Worm (Caenorhabditis elegans): Measurements from ENCODE around the gene hrg-5.

hrg-5 gene

ce11 chrIV:11008996-11009395 lies 20.2 kb downstream of the hrg-5 start, which contains the start of gene F13H10.6:
F13H10.6 (plus strand) TSS chrIV:11009296.
- no peak for TF ChIP-seq ama-1 (optimal IDR thresholded peaks at IDR 0.05)
- no peak for TF ChIP-seq aly-2 (tag; optimal IDR thresholded peaks at IDR 0.05)
- TF ChIP-seq unc-62 (GFP tag; optimal IDR thresholded peaks at IDR 0.05) = no peak
- no peak for TF ChIP-seq nhr-19 (GFP tag; conservative IDR thresholded peaks at IDR 0.05)
- TF ChIP-seq hlh-4 (tag; optimal IDR thresholded peaks at IDR 0.05) = no peak
- no peak for TF ChIP-seq ceh-82 (tag; optimal IDR thresholded peaks at IDR 0.05)
- TF ChIP-seq swsn-7 (tag; optimal IDR thresholded peaks at IDR 0.05) = no peak
- no peak for TF ChIP-seq fos-1 (tag; optimal IDR thresholded peaks at IDR 0.05)
- TF ChIP-seq xbp-1 (tag; optimal IDR thresholded peaks at IDR 0.05) = no peak
- TF ChIP-seq elt-3 (tag; optimal IDR thresholded peaks at IDR 0.05) = no peak
- no peak for TF ChIP-seq fkh-8 (tag; optimal IDR thresholded peaks at IDR 0.05)
- TF ChIP-seq nhr-237 (tag; optimal IDR thresholded peaks at IDR 0.05) = no peak
- TF ChIP-seq mdl-1 (tag; optimal IDR thresholded peaks at IDR 0.05) = no peak
- no peak for TF ChIP-seq nhr-84 (tag; optimal IDR thresholded peaks at IDR 0.05)

ce11 chrIV:11008255-11008654 lies 21.0 kb downstream of the hrg-5 start:
- TF ChIP-seq ceh-82 (tag; optimal IDR thresholded peaks at IDR 0.05) (no peak), skn-1 (tag; optimal IDR thresholded peaks at IDR 0.05) (peak; percentile 41), swsn-7 (tag; optimal IDR thresholded peaks at IDR 0.05) (peak; percentile 1), rnt-1 (tag; optimal IDR thresholded peaks at IDR 0.05) (peak; percentile 19), nhr-12 (tag; optimal IDR thresholded peaks at IDR 0.05) (no peak), unc-130 (tag; optimal IDR thresholded peaks at IDR 0.05) (no peak), C34B4.2 (tag; optimal IDR thresholded peaks at IDR 0.05) (no peak), fos-1 (tag; optimal IDR thresholded peaks at IDR 0.05) (peak; percentile 76), xbp-1 (tag; optimal IDR thresholded peaks at IDR 0.05) (peak; percentile 11), lin-14 (GFP tag; optimal IDR thresholded peaks at IDR 0.05) (peak; percentile 78), lsy-2 (tag; optimal IDR thresholded peaks at IDR 0.05) (peak; percentile 5 to 52), ceh-63 (GFP tag; optimal IDR thresholded peaks at IDR 0.05) (no peak), nhr-85 (tag) (peak; percentile 88), sox-4 (tag; optimal IDR thresholded peaks at IDR 0.05) (no peak), pag-3 (tag; optimal IDR thresholded peaks at IDR 0.05; ENCODE audit: borderline replicate concordance, insufficient read depth) (no peak), jun-1 (tag; optimal IDR thresholded peaks at IDR 0.05) (peak; percentile 43), nhr-47 (tag; optimal IDR thresholded peaks at IDR 0.05) (no peak), elt-3 (tag; optimal IDR thresholded peaks at IDR 0.05) (peak in 1 of 6 experiments; percentile 54), ztf-11 (tag; optimal IDR thresholded peaks at IDR 0.05) (no peak), mab-9 (GFP tag; IDR thresholded peaks at IDR 0.05) (no peak), ama-1 (optimal IDR thresholded peaks at IDR 0.05) (no peak), nhr-20 (tag; optimal IDR thresholded peaks at IDR 0.05) (peak; percentile 38), ceh-88 (GFP tag; IDR thresholded peaks at IDR 0.05) (no peak), C16A3.4 (tag; optimal IDR thresholded peaks at IDR 0.05) (no peak), efl-3 (GFP tag; optimal IDR thresholded peaks at IDR 0.05) (no peak), ceh-8 (GFP tag; optimal IDR thresholded peaks at IDR 0.05) (no peak), egl-27 (tag; optimal IDR thresholded peaks at IDR 0.05) (no peak), ceh-90 (tag; optimal IDR thresholded peaks at IDR 0.05) (no peak), dpl-1 (GFP tag; optimal IDR thresholded peaks at IDR 0.05) (peak in 2 of 3 experiments; percentile 13 to 18), efl-1 (optimal IDR thresholded peaks at IDR 0.05) (peak; percentile 19 to 22), efl-1 (GFP tag; optimal IDR thresholded peaks at IDR 0.05 in 1 of 2) (peak in 1 of 2 experiments; percentile 20), hlh-4 (tag; optimal IDR thresholded peaks at IDR 0.05) (no peak), sptf-1 (tag; optimal IDR thresholded peaks at IDR 0.05) (no peak), snu-23 (GFP tag; optimal IDR thresholded peaks at IDR 0.05) (peak; percentile 70), nhr-237 (tag; optimal IDR thresholded peaks at IDR 0.05) (peak; percentile 37), tlp-1 (tag; optimal IDR thresholded peaks at IDR 0.05) (no peak), lin-15B (tag; optimal IDR thresholded peaks at IDR 0.05) (no peak), nhr-71 (tag; optimal IDR thresholded peaks at IDR 0.05) (peak; percentile 41), tbx-2 (tag; optimal IDR thresholded peaks at IDR 0.05) (peak; percentile 12), hlh-17 (GFP tag; optimal IDR thresholded peaks at IDR 0.05; ENCODE audit: borderline replicate concordance) (no peak), lin-35 (GFP tag; optimal IDR thresholded peaks at IDR 0.05) (peak in 1 of 2 experiments; percentile 33), blmp-1 (tag; optimal IDR thresholded peaks at IDR 0.05) (peak; percentile 96), F16B12.6 (tag; optimal IDR thresholded peaks at IDR 0.05) (no peak), elt-2 (tag; optimal IDR thresholded peaks at IDR 0.05) (no peak), irx-1 (tag; optimal IDR thresholded peaks at IDR 0.05) (no peak)
